Worm (Caenorhabditis elegans) whole organism, early embryonic: ENCODE data around the gene C37C3.1.

Experiments used
- ama-1 ChIP-seq: fragments of 150-350 bp; optimal IDR thresholded peaks from 2 replicates; lab custom pipeline; 2014
- ets-7 ChIP-seq: sonication (generic microtip); optimal IDR thresholded peaks from 2 replicates; lab custom pipeline; 2016; ENCODE audit warnings: missing genotype, missing genetic modification characterization, missing compliant biosample characterization
- tbx-11 ChIP-seq: fragments of 200-800 bp; sonication (Bioruptor generic); IDR thresholded peaks from 2 replicates; pipeline ENCODE4 v1.3.6; 2022; ENCODE audit warnings: missing genetic modification characterization, missing compliant biosample characterization

- TF ChIP-seq ama-1 (lab: Kevin White, UChicago) (no peak), ets-7 (tag; lab: Kevin White, UChicago) (no peak), tbx-11 (GFP tag; lab: Robert Waterston, UW) (no peak)
Measured at ce11 chrV:7826362-7826761, 31.4 kb upstream of the C37C3.1 start.
